Fruit fly (Drosophila melanogaster): ENCODE measurements around the gene GatC.

GatC gene

dm6 chr2L:13833058-13833457, at the start of gene GatC, which contains the start of the genes PolG2 and Polr2C:
Gene GatC, minus strand, starts transcription at chr2L:13833105.
Gene PolG2, minus strand, starts transcription at chr2L:13833105.
Gene Polr2C, plus strand, starts transcription at chr2L:13833337.
- TF ChIP-seq CG3032 (tag; optimal IDR thresholded peaks at IDR 0.05) (peak; percentile 8), esn (GFP tag; optimal IDR thresholded peaks at IDR 0.05) (peak; percentile 14), acj6 (GFP tag; optimal IDR thresholded peaks at IDR 0.05) (no peak), Hr39 (GFP tag; optimal IDR thresholded peaks at IDR 0.05) (no peak), CG31627 (GFP tag; optimal IDR thresholded peaks at IDR 0.05) (peak; percentile 26), Gug (GFP tag; IDR thresholded peaks at IDR 0.05) (no peak), CG6854 (GFP tag; optimal IDR thresholded peaks at IDR 0.05) (no peak), CG8119 (GFP tag; IDR thresholded peaks at IDR 0.05) (0 out of 3 replicates have a peak, but pooled peaks have one; percentile 12), eg (GFP tag; IDR thresholded peaks at IDR 0.05) (0 out of 3 replicates have a peak, but pooled peaks have one; percentile 15)

- no peak for TF ChIP-seq acj6 (GFP tag; optimal IDR thresholded peaks at IDR 0.05)
- peak; percentile 49 for TF ChIP-seq svp (GFP tag)
- peak; percentile 56 for TF ChIP-seq vri (GFP tag; optimal IDR thresholded peaks at IDR 0.05)
- TF ChIP-seq Ets21C (GFP tag; optimal IDR thresholded peaks at IDR 0.05): no peak
- no peak for TF ChIP-seq ss (GFP tag; optimal IDR thresholded peaks at IDR 0.05)
- TF ChIP-seq spab (GFP tag; optimal IDR thresholded peaks at IDR 0.05): no peak
- no peak for TF ChIP-seq pdm3 (GFP tag; optimal IDR thresholded peaks at IDR 0.05)
- TF ChIP-seq CG7368 (GFP tag; optimal IDR thresholded peaks at IDR 0.05): no peak
- peak; percentile 89 for TF ChIP-seq fkh (GFP tag; optimal IDR thresholded peaks at IDR 0.05)
- TF ChIP-seq dac (GFP tag; optimal IDR thresholded peaks at IDR 0.05): no peak
- TF ChIP-seq topi (GFP tag; optimal IDR thresholded peaks at IDR 0.05): no peak
- TF ChIP-seq CG10631 (GFP tag; optimal IDR thresholded peaks at IDR 0.05): no peak
- TF ChIP-seq CG16779 (tag; optimal IDR thresholded peaks at IDR 0.05): no peak
- no peak for TF ChIP-seq CG11762 (GFP tag; optimal IDR thresholded peaks at IDR 0.05; ENCODE audit: insufficient read depth)
- TF ChIP-seq Hr38 (GFP tag; optimal IDR thresholded peaks at IDR 0.05): no peak
- no peak for TF ChIP-seq Sox102F (GFP tag; optimal IDR thresholded peaks at IDR 0.05)
- no peak for TF ChIP-seq fd59A (GFP tag; optimal IDR thresholded peaks at IDR 0.05)
- TF ChIP-seq cyc (GFP tag; optimal IDR thresholded peaks at IDR 0.05): no peak
- no peak for TF ChIP-seq Gug (GFP tag; IDR thresholded peaks at IDR 0.05)
- no peak for TF ChIP-seq CG6808 (GFP tag; optimal IDR thresholded peaks at IDR 0.05)
- TF ChIP-seq CG3919 (GFP tag; optimal IDR thresholded peaks at IDR 0.05): no peak
- no peak for TF ChIP-seq achi (GFP tag; optimal IDR thresholded peaks at IDR 0.05)
- TF ChIP-seq dsx (GFP tag; optimal IDR thresholded peaks at IDR 0.05; ENCODE audit: poor library complexity, severe bottlenecking): no peak
- peak; percentile 15 for TF ChIP-seq Met (GFP tag; optimal IDR thresholded peaks at IDR 0.05)
- TF ChIP-seq Smox (GFP tag; optimal IDR thresholded peaks at IDR 0.05): no peak
- TF ChIP-seq Hr39 (GFP tag; optimal IDR thresholded peaks at IDR 0.05): no peak
- no peak for TF ChIP-seq Ets96B (tag; optimal IDR thresholded peaks at IDR 0.05)
- TF ChIP-seq CG34406 (GFP tag; optimal IDR thresholded peaks at IDR 0.05): no peak
- no peak for TF ChIP-seq salr (GFP tag; optimal IDR thresholded peaks at IDR 0.05)
- 0 out of 3 replicates have a peak, but pooled peaks have one; percentile 10 for TF ChIP-seq eg (GFP tag; IDR thresholded peaks at IDR 0.05)
- no peak for TF ChIP-seq CG15336 (GFP tag; IDR thresholded peaks at IDR 0.05)
- no peak for TF ChIP-seq OdsH (GFP tag; optimal IDR thresholded peaks at IDR 0.05)
- TF ChIP-seq CG8119 (GFP tag; IDR thresholded peaks at IDR 0.05): no peak
- no peak for TF ChIP-seq Sox15 (GFP tag; optimal IDR thresholded peaks at IDR 0.05)
- TF ChIP-seq Blimp-1 (GFP tag; optimal IDR thresholded peaks at IDR 0.05): no peak
- TF ChIP-seq net (GFP tag; optimal IDR thresholded peaks at IDR 0.05): no peak
- TF ChIP-seq CG9139 (GFP tag; optimal IDR thresholded peaks at IDR 0.05): no peak
- no peak for TF ChIP-seq Eip75B (GFP tag; optimal IDR thresholded peaks at IDR 0.05)
- peak; percentile 17 for TF ChIP-seq esn (GFP tag; optimal IDR thresholded peaks at IDR 0.05)
- no peak for TF ChIP-seq Lpt (GFP tag; optimal IDR thresholded peaks at IDR 0.05)
- TF ChIP-seq lz (GFP tag; optimal IDR thresholded peaks at IDR 0.05): no peak
- no peak for TF ChIP-seq CG10669 (GFP tag; optimal IDR thresholded peaks at IDR 0.05)
- no peak for TF ChIP-seq CG6854 (GFP tag; optimal IDR thresholded peaks at IDR 0.05)
- no peak for TF ChIP-seq CG8632 (GFP tag; optimal IDR thresholded peaks at IDR 0.05)
- TF ChIP-seq Eip78C (GFP tag): peak; percentile 67
- TF ChIP-seq Hr4 (GFP tag; optimal IDR thresholded peaks at IDR 0.05): no peak
- TF ChIP-seq CG11902 (GFP tag; optimal IDR thresholded peaks at IDR 0.05): no peak
Observed at dm6 chr2L:13881939-13882338, 49.0 kb upstream of the GatC start.
